Fruit fly (Drosophila melanogaster) whole organism, embryonic: ENCODE results near the gene IntS6.

Source experiments
- ATbp ChIP-seq: fragments of 200-800 bp; sonication (Bioruptor generic); optimal IDR thresholded peaks from 2 replicates; lab custom pipeline; 2017; ENCODE audit warnings: missing biosample characterization, mild to moderate bottlenecking, missing genetic modification characterization, missing genetic modification reagents
- B-H2 ChIP-seq: fragments of 200-800 bp; sonication (Bioruptor generic); optimal IDR thresholded peaks from 2 replicates; lab custom pipeline; 2018; ENCODE audit warnings: missing biosample characterization, mild to moderate bottlenecking, missing genetic modification characterization
- BEAF-32 ChIP-seq: fragments of 200-800 bp; sonication (Bioruptor generic); optimal IDR thresholded peaks from 3 replicates; lab custom pipeline; 2017; ENCODE audit warnings: missing biosample characterization, missing genetic modification characterization, mild to moderate bottlenecking, moderate library complexity, missing genetic modification reagents
- CG10147 ChIP-seq: fragments of 200-800 bp; sonication (Bioruptor generic); optimal IDR thresholded peaks from 2 replicates; lab custom pipeline; 2019; ENCODE audit warnings: missing biosample characterization, mild to moderate bottlenecking, missing genetic modification characterization, moderate library complexity
- CG11504 ChIP-seq: fragments of 200-800 bp; sonication (Bioruptor generic); optimal IDR thresholded peaks from 3 replicates; lab custom pipeline; 2019; ENCODE audit warnings: missing biosample characterization, mild to moderate bottlenecking, missing genetic modification characterization, moderate library complexity
- CG11695 ChIP-seq: fragments of 200-800 bp; sonication (Bioruptor generic); IDR thresholded peaks from 3 replicates; pipeline ENCODE4 v1.3.6; 2022; ENCODE audit warnings: missing biosample characterization, missing genetic modification characterization
- CG11696 ChIP-seq: fragments of 200-800 bp; sonication (Bioruptor generic); IDR thresholded peaks from 2 replicates; pipeline ENCODE4 v1.3.6; 2022; ENCODE audit warnings: missing biosample characterization, missing genetic modification characterization
- CG12236 ChIP-seq: fragments of 200-800 bp; sonication (Bioruptor generic); optimal IDR thresholded peaks from 2 replicates; lab custom pipeline; 2016; ENCODE audit warnings: missing biosample characterization, missing genetic modification characterization
- CG12769 ChIP-seq: fragments of 200-800 bp; sonication (Bioruptor generic); optimal IDR thresholded peaks from 2 replicates; lab custom pipeline; 2019; ENCODE audit warnings: missing biosample characterization, mild to moderate bottlenecking, missing genetic modification characterization, moderate library complexity
- CG1602 ChIP-seq: fragments of 200-800 bp; sonication (Bioruptor generic); optimal IDR thresholded peaks from 3 replicates; lab custom pipeline; 2016; ENCODE audit warnings: missing biosample characterization, missing genetic modification characterization
- CG1647 ChIP-seq: fragments of 200-800 bp; sonication (Bioruptor generic); optimal IDR thresholded peaks from 3 replicates; lab custom pipeline; 2016; ENCODE audit warnings: missing biosample characterization, missing genetic modification characterization
- CG16815 ChIP-seq: fragments of 200-800 bp; sonication (Bioruptor generic); optimal IDR thresholded peaks from 3 replicates; lab custom pipeline; 2017; ENCODE audit warnings: missing biosample characterization, mild to moderate bottlenecking, missing genetic modification characterization
- CG18262 ChIP-seq: fragments of 200-800 bp; optimal IDR thresholded peaks from 3 replicates; lab custom pipeline; 2019; ENCODE audit warnings: missing biosample characterization, mild to moderate bottlenecking, missing genetic modification characterization, moderate library complexity
- CG18476 ChIP-seq: fragments of 200-800 bp; sonication (Bioruptor generic); optimal IDR thresholded peaks from 2 replicates; lab custom pipeline; 2016; ENCODE audit warnings: missing biosample characterization, mild to moderate bottlenecking, missing genetic modification characterization
- CG2875 ChIP-seq: fragments of 200-800 bp; sonication (Bioruptor generic); optimal IDR thresholded peaks from 2 replicates; lab custom pipeline; 2017; ENCODE audit warnings: missing biosample characterization, mild to moderate bottlenecking, missing genetic modification characterization, missing genetic modification reagents
- CG3065 ChIP-seq: fragments of 200-800 bp; sonication (Bioruptor generic); optimal IDR thresholded peaks from 2 replicates; lab custom pipeline; 2016; ENCODE audit warnings: missing biosample characterization, missing genetic modification characterization
- CG31224 ChIP-seq: fragments of 200-800 bp; sonication (Bioruptor generic); IDR thresholded peaks from 2 replicates; pipeline ENCODE4 v1.3.6; 2022; ENCODE audit warnings: missing biosample characterization, missing genetic modification characterization
- CG31388 ChIP-seq: fragments of 200-800 bp; sonication (Bioruptor generic); optimal IDR thresholded peaks from 2 replicates; lab custom pipeline; 2016; ENCODE audit warnings: missing biosample characterization, missing genetic modification characterization
- CG34376 ChIP-seq: fragments of 200-800 bp; sonication (Bioruptor generic); optimal IDR thresholded peaks from 2 replicates; lab custom pipeline; 2018; ENCODE audit warnings: missing biosample characterization, mild to moderate bottlenecking, missing genetic modification characterization
- CG4360 ChIP-seq: fragments of 200-800 bp; sonication (Bioruptor generic); IDR thresholded peaks from 2 replicates; pipeline ENCODE4 v1.3.6; 2022; ENCODE audit warnings: missing biosample characterization, missing genetic modification characterization
- CG4707 ChIP-seq: fragments of 200-800 bp; sonication (Bioruptor generic); optimal IDR thresholded peaks from 2 replicates; lab custom pipeline; 2018; ENCODE audit warnings: missing biosample characterization, mild to moderate bottlenecking, missing genetic modification characterization, moderate library complexity
- CG6175 ChIP-seq: fragments of 200-800 bp; sonication (Bioruptor generic); IDR thresholded peaks from 3 replicates; pipeline ENCODE4 v1.3.6; 2022; ENCODE audit warnings: missing biosample characterization, missing genetic modification characterization
- CG6272 ChIP-seq: fragments of 200-800 bp; sonication (Bioruptor generic); IDR thresholded peaks from 2 replicates; pipeline ENCODE4 v1.3.6; 2022; ENCODE audit warnings: missing biosample characterization, missing genetic modification characterization
- CG7839 ChIP-seq: fragments of 200-800 bp; sonication (Bioruptor generic); optimal IDR thresholded peaks from 3 replicates; lab custom pipeline; 2018; ENCODE audit warnings: missing biosample characterization, mild to moderate bottlenecking, missing genetic modification characterization, moderate library complexity
- CG9817 ChIP-seq: fragments of 200-800 bp; sonication (Bioruptor generic); optimal IDR thresholded peaks from 2 replicates; lab custom pipeline; 2018; ENCODE audit warnings: missing biosample characterization, mild to moderate bottlenecking, missing genetic modification characterization, moderate library complexity
- CG9932 ChIP-seq: fragments of 200-800 bp; sonication (Bioruptor generic); IDR thresholded peaks from 2 replicates; pipeline ENCODE4 v1.3.6; 2022; ENCODE audit warnings: missing biosample characterization, missing genetic modification characterization
- Dbx ChIP-seq: fragments of 200-800 bp; sonication (Bioruptor generic); IDR thresholded peaks from 3 replicates; pipeline ENCODE4 v1.3.6; 2022; ENCODE audit warnings: missing biosample characterization, missing genetic modification characterization
- Dip2 ChIP-seq: fragments of 200-800 bp; sonication (Bioruptor generic); IDR thresholded peaks from 2 replicates; pipeline ENCODE4 v1.3.6; 2022; ENCODE audit warnings: missing biosample characterization, missing genetic modification characterization
- Fer2 ChIP-seq: fragments of 200-800 bp; sonication (Bioruptor generic); optimal IDR thresholded peaks from 2 replicates; lab custom pipeline; 2018; ENCODE audit warnings: missing biosample characterization, mild to moderate bottlenecking, missing genetic modification characterization, moderate library complexity
- H15 ChIP-seq: fragments of 200-800 bp; sonication (Bioruptor generic); IDR thresholded peaks from 3 replicates; pipeline ENCODE4 v1.3.6; 2022; ENCODE audit warnings: missing biosample characterization, missing genetic modification characterization
- HLH4C ChIP-seq: fragments of 200-800 bp; sonication (Bioruptor generic); IDR thresholded peaks from 3 replicates; pipeline ENCODE4 v1.3.6; 2022; ENCODE audit warnings: missing biosample characterization, missing genetic modification characterization; ENCODE audit not compliant: partially characterized antibody
- HLH54F ChIP-seq: fragments of 200-800 bp; sonication (Bioruptor generic); optimal IDR thresholded peaks from 3 replicates; lab custom pipeline; 2016; ENCODE audit warnings: missing biosample characterization, missing genetic modification characterization
- Hmr ChIP-seq: fragments of 200-800 bp; sonication (Bioruptor generic); optimal IDR thresholded peaks from 3 replicates; lab custom pipeline; 2017; ENCODE audit warnings: mild to moderate bottlenecking, missing biosample characterization, missing genetic modification reagents, missing genetic modification characterization
- Hr51 ChIP-seq, 2 experiments: fragments of 200-800 bp; sonication (Bioruptor generic); optimal IDR thresholded peaks; 2 replicates in 1 of 2; 3 replicates in 1 of 2; lab custom pipeline; 2016 to 2018; ENCODE audit warnings: missing biosample characterization in 2 of 2, missing genetic modification characterization in 2 of 2, mild to moderate bottlenecking in 1 of 2, moderate library complexity in 1 of 2
- Hr78 ChIP-seq, 2 experiments: fragments of 200-800 bp in 1 of 2; fragments of >200 bp in 1 of 2; sonication (Bioruptor generic) in 1 of 2; optimal IDR thresholded peaks; 2 replicates each; lab custom pipeline; 2017 to 2019; ENCODE audit warnings: missing biosample characterization in 2 of 2, missing genetic modification characterization in 2 of 2, mild to moderate bottlenecking in 1 of 2, moderate library complexity in 1 of 2
- Oli ChIP-seq: fragments of 200-800 bp; sonication (Bioruptor generic); optimal IDR thresholded peaks from 2 replicates; lab custom pipeline; 2018; ENCODE audit warnings: missing biosample characterization, mild to moderate bottlenecking, missing genetic modification characterization, moderate library complexity
- TFAM ChIP-seq: fragments of 200-800 bp; sonication (Bioruptor generic); optimal IDR thresholded peaks from 2 replicates; lab custom pipeline; 2017; ENCODE audit warnings: missing biosample characterization, missing genetic modification characterization, inconsistent platforms
- Xrp1 ChIP-seq: fragments of 200-800 bp; sonication (Bioruptor generic); IDR thresholded peaks from 2 replicates; pipeline ENCODE4 v1.3.6; 2022; ENCODE audit warnings: missing biosample characterization, missing genetic modification characterization
- dati ChIP-seq: fragments of 200-800 bp; sonication (Bioruptor generic); IDR thresholded peaks from 2 replicates; pipeline ENCODE4 v1.3.6; 2022; ENCODE audit warnings: missing biosample characterization, missing genetic modification characterization
- ham ChIP-seq: fragments of 200-800 bp; sonication (Bioruptor generic); IDR thresholded peaks from 2 replicates; pipeline ENCODE4 v1.3.6; 2022; ENCODE audit warnings: missing biosample characterization, missing genetic modification characterization
- hth ChIP-seq: fragments of >200 bp; optimal IDR thresholded peaks from 2 replicates; lab custom pipeline; 2017; ENCODE audit warnings: inconsistent platforms
- jing ChIP-seq: fragments of 200-800 bp; sonication (Bioruptor generic); optimal IDR thresholded peaks from 2 replicates; lab custom pipeline; 2018; ENCODE audit warnings: missing biosample characterization, mild to moderate bottlenecking, missing genetic modification characterization
- kni ChIP-seq: fragments of 200-800 bp; sonication (Bioruptor generic); optimal IDR thresholded peaks from 3 replicates; lab custom pipeline; 2017; ENCODE audit warnings: mild to moderate bottlenecking, missing biosample characterization, missing genetic modification reagents, missing genetic modification characterization
- nmo ChIP-seq: fragments of 200-800 bp; sonication (Bioruptor generic); optimal IDR thresholded peaks from 2 replicates; lab custom pipeline; 2018; ENCODE audit warnings: missing biosample characterization, mild to moderate bottlenecking, missing genetic modification characterization, moderate library complexity
- otp ChIP-seq: fragments of 200-800 bp; sonication (Bioruptor generic); IDR thresholded peaks from 3 replicates; pipeline ENCODE4, ENCODE4 v1.3.6; 2022; ENCODE audit warnings: missing biosample characterization, missing genetic modification characterization
- row ChIP-seq: fragments of 200-800 bp; sonication (Bioruptor generic); IDR thresholded peaks from 3 replicates; pipeline ENCODE4 v1.3.6; 2022; ENCODE audit warnings: missing biosample characterization, missing genetic modification characterization
- slbo ChIP-seq: fragments of 200-800 bp; sonication (Bioruptor generic); IDR thresholded peaks from 2 replicates; pipeline ENCODE4 v1.3.6; 2022; ENCODE audit warnings: missing biosample characterization, missing genetic modification characterization
- tgo ChIP-seq: fragments of 200-800 bp; sonication (Bioruptor generic); IDR thresholded peaks from 3 replicates; pipeline ENCODE4 v1.3.6; 2022; ENCODE audit warnings: missing biosample characterization, missing genetic modification characterization
- twi ChIP-seq: fragments of 200-800 bp; optimal IDR thresholded peaks from 2 replicates; lab custom pipeline; 2019; ENCODE audit warnings: missing biosample characterization, mild to moderate bottlenecking, missing genetic modification characterization, moderate library complexity
- zfh2 ChIP-seq: fragments of 200-800 bp; sonication (Bioruptor generic); optimal IDR thresholded peaks from 2 replicates; lab custom pipeline; 2016; ENCODE audit warnings: missing biosample characterization, missing genetic modification characterization

The IntS6 gene

DNA sequence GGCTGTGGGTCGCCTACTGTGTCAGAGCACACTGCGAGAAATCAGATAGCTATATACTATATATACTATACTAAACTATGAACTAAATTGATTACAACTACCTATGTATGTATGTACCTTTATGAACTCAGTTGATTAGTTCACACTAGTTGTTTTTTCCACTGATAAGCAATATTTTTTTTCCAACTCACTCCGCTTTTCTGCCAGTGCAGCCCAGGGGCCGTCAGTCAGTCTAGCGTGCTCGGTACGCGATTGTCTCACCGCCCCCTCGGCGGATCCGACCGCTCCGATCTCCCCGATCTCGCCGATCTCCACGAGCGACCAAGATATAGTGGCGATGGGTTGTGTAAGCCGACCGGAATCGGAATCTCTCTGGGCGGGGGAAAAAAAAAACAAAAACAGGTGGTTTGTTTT lies 41.1 kb downstream of the IntS6 start (continued):
- peak; percentile 84 for TF ChIP-seq CG6272
- TF ChIP-seq CG6175 (GFP tag; lab: Robert Waterston, UW): peak; percentile 89
- peak; percentile 47 for TF ChIP-seq zfh2
- peak; percentile 64 for TF ChIP-seq CG2875 (GFP tag; lab: Kevin White, UChicago)
- peak; percentile 92 for TF ChIP-seq CG12769 (tag; lab: Kevin White, UChicago)
- peak; percentile 75 for TF ChIP-seq CG18476 (GFP tag; lab: Kevin White, UChicago)
- TF ChIP-seq nmo (GFP tag; lab: Kevin White, UChicago): peak; percentile 79
- TF ChIP-seq CG11696 (GFP tag; lab: Robert Waterston, UW): peak; percentile 69
- peak; percentile 90 for TF ChIP-seq row (GFP tag; lab: Robert Waterston, UW)
- TF ChIP-seq dati (GFP tag; lab: Robert Waterston, UW): peak; percentile 80
- peak; percentile 77 for TF ChIP-seq CG18262
- TF ChIP-seq ATbp (GFP tag; lab: Kevin White, UChicago): peak; percentile 85
- TF ChIP-seq B-H2 (GFP tag; lab: Kevin White, UChicago): no peak
- TF ChIP-seq tgo (GFP tag; lab: Robert Waterston, UW): peak; percentile 93
- peak; percentile 93 for TF ChIP-seq Dbx (GFP tag; lab: Robert Waterston, UW)
- no peak for TF ChIP-seq TFAM (GFP tag; lab: Kevin White, UChicago)
- TF ChIP-seq Dip2: peak; percentile 41; the same call in 1 of the 2 replicates
- no peak for TF ChIP-seq HLH4C
- peak; percentile 92 for TF ChIP-seq CG11504
- TF ChIP-seq CG7839 (tag; lab: Kevin White, UChicago): peak; percentile 90
- TF ChIP-seq CG1602 (GFP tag; lab: Kevin White, UChicago): peak; percentile 66
- TF ChIP-seq CG4707 (GFP tag; lab: Kevin White, UChicago): no peak
- TF ChIP-seq Hmr (GFP tag; lab: Kevin White, UChicago): peak; percentile 88
- peak; percentile 59; the same call in 1 of the 2 replicates for TF ChIP-seq CG4360 (GFP tag; lab: Robert Waterston, UW)
- peak; percentile 87 for TF ChIP-seq CG31224 (GFP tag; lab: Robert Waterston, UW)
- TF ChIP-seq CG31388 (GFP tag; lab: Kevin White, UChicago): peak; percentile 54
- TF ChIP-seq Hr78 (GFP tag; optimal IDR thresholded peaks at IDR 0.05; lab: Kevin White, UChicago): peak in 1 of 2 experiments; percentile 32
- peak; percentile 83 for TF ChIP-seq CG9817 (tag; lab: Kevin White, UChicago)
- TF ChIP-seq Oli (tag; lab: Kevin White, UChicago): peak; percentile 82
- peak; percentile 76 for TF ChIP-seq otp
- TF ChIP-seq CG9932: peak; percentile 90
- no peak for TF ChIP-seq CG12236 (GFP tag; lab: Kevin White, UChicago)
- TF ChIP-seq Xrp1 (GFP tag; lab: Robert Waterston, UW): peak; percentile 84
- peak; percentile 89 for TF ChIP-seq slbo (GFP tag; lab: Robert Waterston, UW)
- TF ChIP-seq jing (GFP tag; lab: Kevin White, UChicago): peak; percentile 41
- TF ChIP-seq kni: no peak
- peak; percentile 68 for TF ChIP-seq CG1647 (GFP tag; lab: Kevin White, UChicago)
- no peak for TF ChIP-seq hth (lab: Kevin White, UChicago)
- TF ChIP-seq CG10147: peak; percentile 89
- TF ChIP-seq H15: peak; percentile 88
- peak; percentile 43 for TF ChIP-seq HLH54F (GFP tag; lab: Kevin White, UChicago)
- peak; percentile 50 for TF ChIP-seq CG34376 (GFP tag; lab: Kevin White, UChicago)
- peak; percentile 42 for TF ChIP-seq CG16815 (GFP tag; lab: Kevin White, UChicago)
- TF ChIP-seq twi (tag; lab: Kevin White, UChicago): no peak
- no peak for TF ChIP-seq CG3065 (GFP tag; lab: Kevin White, UChicago)
- TF ChIP-seq BEAF-32 (GFP tag; lab: Kevin White, UChicago): no peak
- TF ChIP-seq CG11695 (GFP tag; lab: Robert Waterston, UW): peak; percentile 90
- TF ChIP-seq Hr51 (GFP tag; optimal IDR thresholded peaks at IDR 0.05; lab: Kevin White, UChicago): peak; percentile 35 to 86
- peak; percentile 47 for TF ChIP-seq Fer2 (tag; lab: Kevin White, UChicago)
- 0 out of 2 replicates have a peak, but pooled peaks have one; percentile 44 for TF ChIP-seq ham
